Worm (Caenorhabditis elegans) whole organism, L1 larva: ENCODE measurements around the gene emb-1.

Source experiments
- C34B4.2 ChIP-seq: sonication (generic microtip); optimal IDR thresholded peaks from 2 replicates; lab custom pipeline; 2017; ENCODE audit warnings: mild to moderate bottlenecking, missing genetic modification characterization, missing compliant biosample characterization
- ama-1 ChIP-seq: fragments of 150-350 bp; optimal IDR thresholded peaks from 2 replicates; lab custom pipeline; 2014
- blmp-1 ChIP-seq: fragments of 150-350 bp; optimal IDR thresholded peaks from 2 replicates; lab custom pipeline; 2014; ENCODE audit warnings: missing biosample characterization, missing genetic modification characterization
- ceh-63 ChIP-seq: fragments of 200-800 bp; sonication (Bioruptor generic); optimal IDR thresholded peaks from 2 replicates; lab custom pipeline; 2018; ENCODE audit warnings: mild to moderate bottlenecking, missing genetic modification characterization, missing compliant biosample characterization
- ceh-8 ChIP-seq: fragments of 200-800 bp; sonication (Bioruptor generic); optimal IDR thresholded peaks from 2 replicates; lab custom pipeline; 2018; ENCODE audit warnings: mild to moderate bottlenecking, missing genetic modification characterization, moderate library complexity, missing compliant biosample characterization
- ces-1 ChIP-seq: fragments of 150-350 bp; optimal IDR thresholded peaks from 2 replicates; lab custom pipeline; 2014; ENCODE audit warnings: missing biosample characterization, missing genetic modification reagents, missing genetic modification characterization
- dpl-1 ChIP-seq, 3 experiments: fragments of 150-350 bp in 2 of 3; sonication (generic microtip) in 1 of 3; optimal IDR thresholded peaks; 2 replicates each; lab custom pipeline; 2014 to 2017; ENCODE audit warnings: missing biosample characterization in 3 of 3, missing genetic modification characterization in 3 of 3, missing genetic modification reagents in 3 of 3
- dsc-1 ChIP-seq: sonication (generic microtip); optimal IDR thresholded peaks from 2 replicates; lab custom pipeline; 2016; ENCODE audit warnings: mild to moderate bottlenecking, missing genetic modification characterization, missing compliant biosample characterization
- efl-1 ChIP-seq, 4 experiments: fragments of 150-350 bp; optimal IDR thresholded peaks in 3 of 4; peaks in 1 of 4; 1 replicate in 1 of 4; 2 replicates in 3 of 4; lab custom pipeline; 2014; ENCODE audit warnings: missing biosample characterization in 2 of 4, missing genetic modification characterization in 2 of 4, missing genetic modification reagents in 2 of 4
- elt-2 ChIP-seq: sonication (generic microtip); optimal IDR thresholded peaks from 2 replicates; lab custom pipeline; 2016; ENCODE audit warnings: missing genetic modification characterization, mild to moderate bottlenecking, inconsistent platforms, missing compliant biosample characterization, missing genetic modification reagents
- elt-3 ChIP-seq, 6 experiments: fragments of 150-350 bp in 1 of 6; sonication (generic microtip); optimal IDR thresholded peaks; 2 replicates each; lab custom pipeline; 2017 to 2018; ENCODE audit warnings: missing biosample characterization in 6 of 6, missing genetic modification characterization in 6 of 6, inconsistent platforms in 1 of 6
- ets-5 ChIP-seq: fragments of 200-800 bp; sonication (Bioruptor generic); IDR thresholded peaks from 2 replicates; pipeline ENCODE4 v1.3.6; 2022; ENCODE audit warnings: missing genetic modification characterization, missing compliant biosample characterization
- fkh-10 ChIP-seq: sonication (generic microtip); optimal IDR thresholded peaks from 2 replicates; lab custom pipeline; 2017; ENCODE audit warnings: missing biosample characterization, missing genetic modification reagents, missing genetic modification characterization
- fos-1 ChIP-seq: fragments of 150-350 bp; optimal IDR thresholded peaks from 2 replicates; lab custom pipeline; 2014; ENCODE audit warnings: missing biosample characterization, missing genetic modification characterization
- grh-1 ChIP-seq: fragments of 200-800 bp; sonication (Bioruptor generic); IDR thresholded peaks from 2 replicates; pipeline ENCODE4 v1.3.6; 2022; ENCODE audit warnings: missing genetic modification reagents, missing genetic modification characterization, missing compliant biosample characterization
- hlh-17 ChIP-seq: fragments of 200-800 bp; sonication (Bioruptor generic); optimal IDR thresholded peaks from 2 replicates; lab custom pipeline; 2018; ENCODE audit warnings: missing genetic modification characterization, mild to moderate bottlenecking, missing compliant biosample characterization, moderate library complexity, borderline replicate concordance
- irx-1 ChIP-seq: sonication (generic microtip); optimal IDR thresholded peaks from 2 replicates; lab custom pipeline; 2016; ENCODE audit warnings: missing genetic modification characterization, missing compliant biosample characterization
- lin-35 ChIP-seq, 2 experiments: fragments of 150-350 bp; optimal IDR thresholded peaks; 2 replicates each; lab custom pipeline; 2014; ENCODE audit warnings: missing biosample characterization in 2 of 2, missing genetic modification characterization in 2 of 2, missing genetic modification reagents in 2 of 2
- lsy-2 ChIP-seq, 2 experiments: fragments of 150-350 bp; optimal IDR thresholded peaks; 2 replicates each; lab custom pipeline; 2014; ENCODE audit warnings: missing biosample characterization in 2 of 2, missing genetic modification characterization in 2 of 2
- mab-9 ChIP-seq: fragments of 200-800 bp; sonication (Bioruptor generic); IDR thresholded peaks from 2 replicates; pipeline ENCODE4 v1.3.6; 2022; ENCODE audit warnings: missing genetic modification reagents, missing genetic modification characterization, missing compliant biosample characterization
- mdl-1 ChIP-seq, 2 experiments: fragments of 150-350 bp; optimal IDR thresholded peaks; 2 replicates each; lab custom pipeline; 2014 to 2017; ENCODE audit warnings: missing biosample characterization in 2 of 2, missing genetic modification characterization in 2 of 2, inconsistent platforms in 1 of 2
- nhr-11 ChIP-seq: fragments of 150-350 bp; optimal IDR thresholded peaks from 2 replicates; lab custom pipeline; 2014; ENCODE audit warnings: missing biosample characterization, missing genetic modification characterization
- nhr-19 ChIP-seq: fragments of 200-800 bp; sonication (Bioruptor generic); conservative IDR thresholded peaks from 2 replicates; pipeline ENCODE4 v1.3.6; 2022; ENCODE audit warnings: missing genetic modification characterization, missing compliant biosample characterization
- nhr-47 ChIP-seq: sonication (generic microtip); optimal IDR thresholded peaks from 2 replicates; lab custom pipeline; 2016; ENCODE audit warnings: mild to moderate bottlenecking, missing genetic modification characterization, moderate library complexity, missing compliant biosample characterization
- pag-3 ChIP-seq: sonication (generic microtip); optimal IDR thresholded peaks from 2 replicates; lab custom pipeline; 2017; ENCODE audit warnings: missing genetic modification characterization, mild to moderate bottlenecking, missing compliant biosample characterization, antibody characterized with exemption, borderline replicate concordance; ENCODE audit not compliant: insufficient read depth
- pqm-1 ChIP-seq: sonication (generic microtip); optimal IDR thresholded peaks from 3 replicates; lab custom pipeline; 2017; ENCODE audit warnings: missing biosample characterization, missing genetic modification characterization
- rnt-1 ChIP-seq: sonication (generic microtip); optimal IDR thresholded peaks from 2 replicates; lab custom pipeline; 2016; ENCODE audit warnings: mild to moderate bottlenecking, missing genetic modification characterization, moderate library complexity, missing compliant biosample characterization
- sup-37 ChIP-seq: fragments of 200-800 bp; sonication (Bioruptor generic); optimal IDR thresholded peaks from 2 replicates; lab custom pipeline; 2018; ENCODE audit warnings: mild to moderate bottlenecking, missing genetic modification characterization, missing compliant biosample characterization
- unc-130 ChIP-seq: fragments of 150-350 bp; optimal IDR thresholded peaks from 2 replicates; lab custom pipeline; 2017; ENCODE audit warnings: missing biosample characterization, missing genetic modification characterization, inconsistent platforms
- unc-86 ChIP-seq: sonication (generic microtip); optimal IDR thresholded peaks from 2 replicates; lab custom pipeline; 2016; ENCODE audit warnings: missing genetic modification characterization, missing compliant biosample characterization
- unc-98 ChIP-seq: fragments of 200-800 bp; sonication (Bioruptor generic); IDR thresholded peaks from 2 replicates; pipeline ENCODE4 v1.3.6; 2022; ENCODE audit warnings: missing genetic modification characterization, missing compliant biosample characterization
- xbp-1 ChIP-seq: sonication (generic microtip); optimal IDR thresholded peaks from 2 replicates; lab custom pipeline; 2016; ENCODE audit warnings: missing genetic modification characterization, missing compliant biosample characterization
- zag-1 ChIP-seq: fragments of 150-350 bp; optimal IDR thresholded peaks from 2 replicates; lab custom pipeline; 2014; ENCODE audit warnings: missing biosample characterization, missing genetic modification characterization
- ztf-11 ChIP-seq, 2 experiments: sonication (generic microtip); optimal IDR thresholded peaks; 2 replicates each; lab custom pipeline; 2016 to 2017; ENCODE audit warnings: missing genetic modification characterization in 2 of 2, missing biosample characterization in 1 of 2, missing compliant biosample characterization in 1 of 2
- ztf-4 ChIP-seq: fragments of 150-350 bp; optimal IDR thresholded peaks from 2 replicates; lab custom pipeline; 2014; ENCODE audit warnings: missing biosample characterization, missing genetic modification characterization

emb-1 gene

ce11 chrIII:5145874-5146273 lies 27.4 kb upstream of the emb-1 start:
- TF ChIP-seq pqm-1 (tag; lab: Kevin White, UChicago), result no peak
- TF ChIP-seq ceh-8 (GFP tag; lab: Kevin White, UChicago), result no peak
- TF ChIP-seq efl-1 (optimal IDR thresholded peaks at IDR 0.05; lab: Kevin White, UChicago), result no peak
- TF ChIP-seq efl-1 (GFP tag; optimal IDR thresholded peaks at IDR 0.05 in 1 of 2; lab: Kevin White, UChicago), result peak in 1 of 2 experiments; percentile 92
- TF ChIP-seq dpl-1 (GFP tag; optimal IDR thresholded peaks at IDR 0.05; lab: Kevin White, UChicago), result no peak
- no peak for TF ChIP-seq unc-98 (GFP tag; lab: Robert Waterston, UW)
- no peak for TF ChIP-seq fos-1 (tag; lab: Kevin White, UChicago)
- TF ChIP-seq ces-1 (GFP tag; lab: Kevin White, UChicago), result no peak
- no peak for TF ChIP-seq xbp-1 (tag; lab: Kevin White, UChicago)
- no peak for TF ChIP-seq rnt-1 (tag; lab: Kevin White, UChicago)
- TF ChIP-seq dsc-1 (tag; lab: Kevin White, UChicago), result no peak
- no peak for TF ChIP-seq ceh-63
- no peak for TF ChIP-seq irx-1 (tag; lab: Kevin White, UChicago)
- TF ChIP-seq pag-3 (tag; lab: Kevin White, UChicago), result no peak
- no peak for TF ChIP-seq unc-86
- peak; percentile 11 for TF ChIP-seq elt-2
- TF ChIP-seq mab-9 (GFP tag; lab: Robert Waterston, UW), result no peak
- TF ChIP-seq zag-1 (tag; lab: Kevin White, UChicago), result no peak
- TF ChIP-seq unc-130 (tag; lab: Kevin White, UChicago), result no peak

ce11 chrIII:5146749-5147148 lies 26.5 kb upstream of the emb-1 start:
- TF ChIP-seq elt-2 (peak; percentile 51), lsy-2 (tag; optimal IDR thresholded peaks at IDR 0.05; lab: Kevin White, UChicago) (no peak), lin-35 (GFP tag; optimal IDR thresholded peaks at IDR 0.05; lab: Kevin White, UChicago) (peak in 1 of 2 experiments; percentile 2), efl-1 (optimal IDR thresholded peaks at IDR 0.05; lab: Kevin White, UChicago) (no peak), efl-1 (GFP tag; optimal IDR thresholded peaks at IDR 0.05 in 1 of 2; lab: Kevin White, UChicago) (peak in 1 of 2 experiments; percentile 85), unc-130 (tag; lab: Kevin White, UChicago) (no peak), elt-3 (tag; optimal IDR thresholded peaks at IDR 0.05; lab: Kevin White, UChicago) (no peak)

- TF ChIP-seq sup-37 (no peak), efl-1 (optimal IDR thresholded peaks at IDR 0.05; lab: Kevin White, UChicago) (no peak), efl-1 (GFP tag; optimal IDR thresholded peaks at IDR 0.05 in 1 of 2; lab: Kevin White, UChicago) (peak in 1 of 2 experiments; percentile 30), elt-2 (peak; percentile 44), elt-3 (tag; optimal IDR thresholded peaks at IDR 0.05; lab: Kevin White, UChicago) (no peak)
Measured at ce11 chrIII:5147445-5147844, 25.8 kb upstream of the emb-1 start.

ce11 chrIII:5149478-5149877 lies 23.8 kb upstream of the emb-1 start, which contains the start of gene Y54H5A.2:
TSS of gene Y54H5A.2 (minus strand) at chrIII:5149578.
- no peak for TF ChIP-seq dsc-1 (tag; lab: Kevin White, UChicago)
- TF ChIP-seq C34B4.2 (tag; lab: Kevin White, UChicago), result no peak
- TF ChIP-seq hlh-17 (GFP tag; lab: Kevin White, UChicago), result no peak
- no peak for TF ChIP-seq fkh-10 (GFP tag; lab: Kevin White, UChicago)
- TF ChIP-seq blmp-1 (tag; lab: Kevin White, UChicago), result no peak
- no peak for TF ChIP-seq nhr-47 (tag; lab: Kevin White, UChicago)
- no peak for TF ChIP-seq mab-9 (GFP tag; lab: Robert Waterston, UW)
- TF ChIP-seq ces-1 (GFP tag; lab: Kevin White, UChicago), result no peak
- TF ChIP-seq nhr-19 (GFP tag; lab: Robert Waterston, UW), result no peak
- no peak for TF ChIP-seq ama-1 (lab: Kevin White, UChicago)
- no peak for TF ChIP-seq ets-5 (GFP tag; lab: Robert Waterston, UW)
- no peak for TF ChIP-seq ztf-11 (tag; optimal IDR thresholded peaks at IDR 0.05; lab: Kevin White, UChicago)
- TF ChIP-seq mdl-1 (tag; optimal IDR thresholded peaks at IDR 0.05; lab: Kevin White, UChicago), result no peak
- no peak for TF ChIP-seq irx-1 (tag; lab: Kevin White, UChicago)
- no peak for TF ChIP-seq grh-1 (GFP tag; lab: Robert Waterston, UW)
- no peak for TF ChIP-seq elt-2
- no peak for TF ChIP-seq ceh-8 (GFP tag; lab: Kevin White, UChicago)
- TF ChIP-seq ztf-4 (tag; lab: Kevin White, UChicago), result no peak
- no peak for TF ChIP-seq nhr-11 (tag; lab: Kevin White, UChicago)
- TF ChIP-seq, all 84 proteins: peak for 0
